Fruit fly (Drosophila melanogaster) whole organism, pupa: ENCODE measurements around the gene ghi.

Experiments used
- CG10348 ChIP-seq: fragments of 200-800 bp; sonication (Bioruptor generic); IDR thresholded peaks from 2 replicates; pipeline ENCODE4 v1.3.6; 2022; ENCODE audit warnings: missing biosample characterization, missing genetic modification characterization
- CG14655 ChIP-seq: fragments of 200-800 bp; sonication (Bioruptor generic); optimal IDR thresholded peaks from 3 replicates; lab custom pipeline; 2017; ENCODE audit warnings: mild to moderate bottlenecking, missing biosample characterization, missing genetic modification reagents, missing genetic modification characterization
- CG17806 ChIP-seq: fragments of 200-800 bp; sonication (Bioruptor generic); optimal IDR thresholded peaks from 2 replicates; lab custom pipeline; 2018; ENCODE audit warnings: missing biosample characterization, mild to moderate bottlenecking, missing genetic modification characterization, moderate library complexity
- CG32121 ChIP-seq: fragments of 200-800 bp; sonication (Bioruptor generic); IDR thresholded peaks from 2 replicates; pipeline ENCODE4 v1.3.6; 2022; ENCODE audit warnings: missing biosample characterization, missing genetic modification characterization
- EcR ChIP-seq: fragments of 200-800 bp; sonication (Bioruptor generic); optimal IDR thresholded peaks from 3 replicates; lab custom pipeline; 2019; ENCODE audit warnings: missing biosample characterization, missing genetic modification characterization, mild to moderate bottlenecking, moderate library complexity, missing genetic modification reagents
- fd96Ca ChIP-seq: fragments of 200-800 bp; sonication (Bioruptor generic); IDR thresholded peaks from 3 replicates; pipeline ENCODE4 v1.3.6; 2022; ENCODE audit warnings: missing biosample characterization, missing genetic modification characterization

dm6 chr3L:9497249-9497648 is 45.6 kb downstream of the ghi start:
- TF ChIP-seq CG10348 (GFP tag; lab: Robert Waterston, UW) (no peak), fd96Ca (GFP tag; lab: Robert Waterston, UW) (no peak), CG14655 (GFP tag; lab: Kevin White, UChicago) (no peak), CG32121 (GFP tag; lab: Robert Waterston, UW) (no peak), EcR (GFP tag; lab: Kevin White, UChicago) (no peak), CG17806 (tag; lab: Kevin White, UChicago) (no peak)
